Worm (Caenorhabditis elegans): Measurements from ENCODE around the gene ZK742.7.

Gene ZK742.7

DNA sequence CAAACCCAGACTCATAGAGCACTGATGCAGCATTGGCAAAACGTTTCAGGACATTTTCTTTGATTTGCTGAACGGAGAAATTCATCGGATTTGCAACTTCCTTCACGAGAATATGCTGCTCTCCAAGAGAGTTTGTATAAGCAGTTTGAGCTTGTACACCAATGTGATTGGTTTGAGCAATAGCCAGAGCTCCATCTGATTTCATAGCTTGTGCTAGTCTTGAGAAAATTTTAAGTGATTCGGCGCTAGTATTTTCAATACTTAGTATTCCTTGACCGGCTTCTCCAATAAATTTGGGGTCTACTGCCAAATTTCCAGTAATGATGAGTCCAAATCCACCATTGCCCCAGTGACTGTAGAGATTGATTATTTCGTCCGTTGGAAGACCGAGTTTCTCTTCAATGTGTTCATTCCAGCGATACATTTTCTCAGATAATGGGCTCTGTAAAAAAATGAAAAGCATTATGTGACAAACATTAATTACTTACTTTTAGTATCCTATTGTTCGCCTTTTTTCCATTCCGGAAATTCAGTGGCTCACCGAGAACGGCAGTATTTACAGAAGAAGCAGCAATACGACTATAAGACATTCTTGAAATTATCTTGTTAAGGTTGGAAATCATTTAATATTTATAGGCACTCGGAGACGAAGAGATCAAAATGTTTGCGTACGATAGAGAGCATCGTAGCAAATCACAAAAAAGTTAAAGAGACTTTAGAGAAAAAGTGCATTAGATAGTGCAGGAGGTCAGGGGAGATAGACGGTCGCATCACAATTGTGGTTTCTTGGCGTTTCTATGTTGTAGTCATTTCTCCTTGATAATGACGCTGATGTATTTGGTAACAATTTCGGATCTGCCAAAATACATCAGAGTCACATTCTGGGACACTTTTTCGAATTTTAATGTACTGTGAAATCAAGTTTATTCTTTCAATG is 11.4 kb downstream of the ZK742.7 start, which contains the start of gene ZK742.3 (continued):
- no peak for TF ChIP-seq elt-3 (tag; optimal IDR thresholded peaks at IDR 0.05)
- no peak for TF ChIP-seq vab-15 (tag; optimal IDR thresholded peaks at IDR 0.05)
- no peak for TF ChIP-seq nhr-47 (tag; optimal IDR thresholded peaks at IDR 0.05)
- no peak for TF ChIP-seq rnt-1 (tag; optimal IDR thresholded peaks at IDR 0.05)
- no peak for TF ChIP-seq aha-1 (tag; optimal IDR thresholded peaks at IDR 0.05)
- TF ChIP-seq unc-62 (GFP tag; optimal IDR thresholded peaks at IDR 0.05) = no peak
- no peak for TF ChIP-seq ama-1 (optimal IDR thresholded peaks at IDR 0.05)
- no peak for TF ChIP-seq ets-5 (GFP tag; IDR thresholded peaks at IDR 0.05)
- TF ChIP-seq ceh-88 (GFP tag; IDR thresholded peaks at IDR 0.05) = no peak
- no peak for TF ChIP-seq unc-98 (GFP tag; IDR thresholded peaks at IDR 0.05)
- no peak for TF ChIP-seq C04F5.9 (tag; optimal IDR thresholded peaks at IDR 0.05)

DNA sequence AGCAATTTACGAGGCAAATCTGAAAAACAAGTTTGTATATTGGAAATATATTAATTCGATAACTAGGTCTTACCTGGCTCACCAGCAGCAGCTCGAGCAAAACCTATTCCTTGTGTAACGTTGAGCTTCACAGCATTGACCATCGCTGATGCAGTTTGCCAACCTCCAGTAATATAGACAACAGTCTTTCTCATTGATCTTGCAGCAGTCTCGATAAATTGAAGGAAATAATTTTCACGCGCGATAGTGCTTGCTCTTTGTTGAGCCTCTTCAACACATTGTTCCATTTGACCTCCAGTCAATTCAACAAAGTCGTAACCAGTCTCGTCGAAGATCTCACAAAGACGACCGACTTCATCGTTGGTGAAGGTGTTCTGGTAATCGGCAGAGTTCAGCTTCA is 12.4 kb downstream of the ZK742.7 start:
- TF ChIP-seq ceh-8 (GFP tag; optimal IDR thresholded peaks at IDR 0.05) = no peak
- TF ChIP-seq pqm-1 (tag; optimal IDR thresholded peaks at IDR 0.05) = no peak
- TF ChIP-seq unc-62 (GFP tag; optimal IDR thresholded peaks at IDR 0.05) = no peak
- TF ChIP-seq fkh-8 (tag; optimal IDR thresholded peaks at IDR 0.05) = no peak
- TF ChIP-seq aly-2 (tag; optimal IDR thresholded peaks at IDR 0.05) = no peak

DNA sequence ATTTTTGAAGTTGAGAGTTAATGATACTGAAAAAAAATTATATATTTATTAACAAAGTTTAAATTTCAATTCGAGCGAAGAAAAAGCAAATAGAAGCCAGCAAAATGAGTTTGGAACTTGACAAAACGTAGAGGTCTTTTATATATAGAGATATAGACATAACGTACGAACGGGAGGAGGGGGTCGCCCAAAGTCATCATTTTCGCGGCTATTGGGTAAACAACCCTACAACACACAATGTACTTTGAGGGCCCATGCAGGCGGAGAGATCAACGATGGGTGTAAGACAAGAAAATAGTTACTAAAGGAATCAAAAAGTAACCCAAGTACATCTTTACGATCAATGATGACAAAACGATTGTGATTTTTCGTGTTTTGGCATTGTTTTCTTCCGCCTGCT is 13.6 kb downstream of the ZK742.7 start, which contains the start of gene ZK742.4:
Gene ZK742.4, minus strand, starts transcription at position 35 of the 400 bp plus-strand sequence.
- TF ChIP-seq unc-130 (tag; optimal IDR thresholded peaks at IDR 0.05) = no peak
- TF ChIP-seq nhr-20 (tag; optimal IDR thresholded peaks at IDR 0.05) = peak; percentile 37
- peak; percentile 77 for TF ChIP-seq skn-1 (tag; optimal IDR thresholded peaks at IDR 0.05)
- TF ChIP-seq nhr-237 (tag; optimal IDR thresholded peaks at IDR 0.05) = no peak
- TF ChIP-seq nhr-47 (tag; optimal IDR thresholded peaks at IDR 0.05) = no peak
- TF ChIP-seq lin-14 (GFP tag; optimal IDR thresholded peaks at IDR 0.05) = peak; percentile 29

DNA sequence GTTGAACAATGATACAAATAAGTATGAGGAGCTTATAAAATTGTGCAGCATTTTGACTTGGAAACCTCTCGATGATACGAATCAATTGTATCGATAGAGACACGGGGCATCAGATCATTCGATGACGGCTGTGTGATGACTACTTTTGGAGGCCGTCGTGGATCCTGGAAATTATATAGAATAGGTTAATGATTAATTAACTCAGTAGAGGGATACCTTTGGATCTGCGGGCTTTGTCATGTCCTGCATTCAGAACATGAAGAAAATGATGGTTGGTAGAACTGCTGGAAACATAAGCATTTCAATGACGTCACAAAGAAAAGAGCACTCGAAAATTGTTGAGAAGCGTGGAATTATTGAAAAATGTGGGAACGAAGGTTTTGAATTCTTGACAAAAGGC is 16.4 kb downstream of the ZK742.7 start, which contains the start of gene ZK742.6:
Gene ZK742.6, minus strand, starts transcription at position 342 of the 400 bp plus-strand sequence.
- TF ChIP-seq isw-1 (GFP tag; IDR thresholded peaks at IDR 0.05) (no peak), nhr-28 (tag; optimal IDR thresholded peaks at IDR 0.05) (no peak), irx-1 (tag; optimal IDR thresholded peaks at IDR 0.05) (no peak), unc-98 (GFP tag; IDR thresholded peaks at IDR 0.05) (no peak)

DNA sequence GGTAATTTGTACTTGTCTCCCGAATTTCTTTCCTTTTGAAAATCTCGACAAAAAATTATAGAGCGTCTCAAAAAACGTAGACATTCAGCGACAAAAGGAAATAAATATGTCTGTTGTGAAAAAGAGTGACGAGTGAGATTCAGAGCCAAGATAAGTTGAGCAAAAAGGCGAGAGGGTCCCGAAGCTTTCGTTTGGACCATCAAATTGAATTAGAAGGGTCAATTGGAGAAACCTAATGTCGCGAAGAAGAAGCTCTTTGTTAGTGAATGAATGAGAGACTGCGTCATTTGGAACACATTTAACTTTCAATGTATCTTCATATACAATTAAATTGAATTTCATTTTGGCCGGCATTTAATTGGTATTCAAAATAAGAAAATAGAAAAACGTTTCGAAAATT is 18.3 kb downstream of the ZK742.7 start:
- no peak for TF ChIP-seq mef-2 (tag; optimal IDR thresholded peaks at IDR 0.05)
- TF ChIP-seq efl-3 (GFP tag; optimal IDR thresholded peaks at IDR 0.05) = no peak
- TF ChIP-seq fkh-10 (GFP tag; optimal IDR thresholded peaks at IDR 0.05) = peak; percentile 51
- TF ChIP-seq unc-30 (tag; optimal IDR thresholded peaks at IDR 0.05) = no peak
- no peak for TF ChIP-seq unc-130 (tag; optimal IDR thresholded peaks at IDR 0.05)
- no peak for TF ChIP-seq efl-1 (optimal IDR thresholded peaks at IDR 0.05)
- TF ChIP-seq efl-1 (GFP tag; optimal IDR thresholded peaks at IDR 0.05 in 1 of 2) = no peak
- peak; percentile 22 for TF ChIP-seq ces-1 (GFP tag; optimal IDR thresholded peaks at IDR 0.05)
- TF ChIP-seq nhr-71 (tag; optimal IDR thresholded peaks at IDR 0.05) = no peak
- TF ChIP-seq hpl-2 (GFP tag; optimal IDR thresholded peaks at IDR 0.05) = no peak
- no peak for TF ChIP-seq nhr-77 (tag; optimal IDR thresholded peaks at IDR 0.05)
- TF ChIP-seq F16B12.6 (tag; optimal IDR thresholded peaks at IDR 0.05) = no peak
- no peak for TF ChIP-seq ztf-11 (tag; optimal IDR thresholded peaks at IDR 0.05)
- TF ChIP-seq lin-14 (GFP tag; optimal IDR thresholded peaks at IDR 0.05) = peak; percentile 66

All from whole organism, L1 larva.